Fruit fly (Drosophila melanogaster) whole organism, embryonic: ENCODE data around the gene Elp4.

Experiments used
- Atf3 ChIP-seq: fragments of 200-800 bp; sonication (Bioruptor generic); optimal IDR thresholded peaks from 3 replicates; lab custom pipeline; 2016; ENCODE audit warnings: missing biosample characterization, missing genetic modification characterization
- Blimp-1 ChIP-seq: fragments of 200-800 bp; sonication (Bioruptor generic); optimal IDR thresholded peaks from 3 replicates; lab custom pipeline; 2018; ENCODE audit warnings: missing biosample characterization, missing genetic modification characterization, mild to moderate bottlenecking, moderate library complexity, missing genetic modification reagents
- BtbVII ChIP-seq: fragments of 200-800 bp; sonication (Bioruptor generic); optimal IDR thresholded peaks from 3 replicates; lab custom pipeline; 2017; ENCODE audit warnings: missing biosample characterization, mild to moderate bottlenecking, missing genetic modification characterization
- CG10147 ChIP-seq: fragments of 200-800 bp; sonication (Bioruptor generic); optimal IDR thresholded peaks from 2 replicates; lab custom pipeline; 2019; ENCODE audit warnings: missing biosample characterization, mild to moderate bottlenecking, missing genetic modification characterization, moderate library complexity
- CG12942 ChIP-seq: fragments of 200-800 bp; sonication (Bioruptor generic); optimal IDR thresholded peaks from 3 replicates; lab custom pipeline; 2016; ENCODE audit warnings: missing biosample characterization, missing genetic modification characterization
- CG13775 ChIP-seq: fragments of 200-800 bp; sonication (Bioruptor generic); optimal IDR thresholded peaks from 3 replicates; lab custom pipeline; 2017; ENCODE audit warnings: missing biosample characterization, mild to moderate bottlenecking, missing genetic modification characterization
- CG13894 ChIP-seq: fragments of 200-800 bp; sonication (Bioruptor generic); optimal IDR thresholded peaks from 3 replicates; lab custom pipeline; 2018; ENCODE audit warnings: missing biosample characterization, mild to moderate bottlenecking, missing genetic modification characterization, moderate library complexity
- CG2116 ChIP-seq: fragments of 200-800 bp; sonication (Bioruptor generic); optimal IDR thresholded peaks from 3 replicates; lab custom pipeline; 2018; ENCODE audit warnings: missing biosample characterization, mild to moderate bottlenecking, missing genetic modification characterization
- CG2199 ChIP-seq: fragments of 200-800 bp; sonication (Bioruptor generic); IDR thresholded peaks from 3 replicates; pipeline ENCODE4 v1.3.6; 2022; ENCODE audit warnings: missing biosample characterization, missing genetic modification characterization
- CG33213 ChIP-seq: fragments of 200-800 bp; sonication (Bioruptor generic); optimal IDR thresholded peaks from 3 replicates; lab custom pipeline; 2016; ENCODE audit warnings: missing biosample characterization, missing genetic modification characterization
- CG33557 ChIP-seq: fragments of 200-800 bp; sonication (Bioruptor generic); optimal IDR thresholded peaks from 2 replicates; lab custom pipeline; 2019; ENCODE audit warnings: missing biosample characterization, mild to moderate bottlenecking, missing genetic modification characterization, moderate library complexity
- CG7556 ChIP-seq: fragments of 200-800 bp; sonication (Bioruptor generic); optimal IDR thresholded peaks from 2 replicates; lab custom pipeline; 2017; ENCODE audit warnings: missing biosample characterization, mild to moderate bottlenecking, missing genetic modification characterization
- Dad ChIP-seq: fragments of 200-800 bp; sonication (Bioruptor generic); optimal IDR thresholded peaks from 3 replicates; lab custom pipeline; 2016; ENCODE audit warnings: missing biosample characterization, missing genetic modification characterization
- Dll ChIP-seq: fragments of 200-800 bp; sonication (Bioruptor generic); IDR thresholded peaks from 4 replicates; pipeline ENCODE4 v1.3.6; 2022; ENCODE audit warnings: missing biosample characterization, missing genetic modification characterization; ENCODE audit not compliant: partially characterized antibody
- Dp ChIP-seq: fragments of 200-800 bp; sonication (Bioruptor generic); optimal IDR thresholded peaks from 2 replicates; lab custom pipeline; 2018; ENCODE audit warnings: missing biosample characterization, mild to moderate bottlenecking, missing genetic modification characterization, moderate library complexity
- E2f1 ChIP-seq: fragments of 200-800 bp; sonication (Bioruptor generic); IDR thresholded peaks from 2 replicates; pipeline ENCODE4 v1.3.6; 2022; ENCODE audit warnings: missing biosample characterization, missing genetic modification characterization
- Hey ChIP-seq: fragments of 200-800 bp; sonication (Bioruptor generic); optimal IDR thresholded peaks from 3 replicates; lab custom pipeline; 2018; ENCODE audit warnings: missing biosample characterization, mild to moderate bottlenecking, missing genetic modification characterization
- Hr51 ChIP-seq, 2 experiments: fragments of 200-800 bp; sonication (Bioruptor generic); optimal IDR thresholded peaks; 2 replicates in 1 of 2; 3 replicates in 1 of 2; lab custom pipeline; 2016 to 2018; ENCODE audit warnings: missing biosample characterization in 2 of 2, missing genetic modification characterization in 2 of 2, mild to moderate bottlenecking in 1 of 2, moderate library complexity in 1 of 2
- Lpt ChIP-seq: fragments of >200 bp; optimal IDR thresholded peaks from 2 replicates; lab custom pipeline; 2018; ENCODE audit warnings: missing biosample characterization, missing genetic modification characterization
- Max ChIP-seq: fragments of 200-800 bp; sonication (Bioruptor generic); optimal IDR thresholded peaks from 2 replicates; lab custom pipeline; 2016; ENCODE audit warnings: missing biosample characterization, mild to moderate bottlenecking, missing genetic modification characterization
- Oaz ChIP-seq: fragments of 200-800 bp; sonication (Bioruptor generic); IDR thresholded peaks from 2 replicates; pipeline ENCODE4 v1.3.6; 2022; ENCODE audit warnings: missing biosample characterization, missing genetic modification characterization
- Opbp ChIP-seq: fragments of 200-800 bp; sonication (Bioruptor generic); IDR thresholded peaks from 3 replicates; pipeline ENCODE4 v1.3.6; 2022; ENCODE audit warnings: missing biosample characterization, missing genetic modification characterization; ENCODE audit not compliant: partially characterized antibody
- Pdp1 ChIP-seq, 2 experiments: fragments of 200-800 bp; sonication (Bioruptor generic); optimal IDR thresholded peaks; 3 replicates each; lab custom pipeline; 2016; ENCODE audit warnings: missing biosample characterization in 2 of 2, missing genetic modification characterization in 2 of 2, mild to moderate bottlenecking in 1 of 2, moderate library complexity in 1 of 2
- Poxn ChIP-seq: fragments of 200-800 bp; sonication (Bioruptor generic); IDR thresholded peaks from 2 replicates; pipeline ENCODE4 v1.3.6; 2022; ENCODE audit warnings: missing biosample characterization, missing genetic modification characterization
- Scr ChIP-seq: fragments of 200-800 bp; sonication (Bioruptor generic); IDR thresholded peaks from 2 replicates; pipeline ENCODE4 v1.3.6; 2022; ENCODE audit warnings: missing biosample characterization, missing genetic modification characterization; ENCODE audit not compliant: partially characterized antibody
- Ssrp ChIP-seq: fragments of 200-800 bp; sonication (Bioruptor generic); optimal IDR thresholded peaks from 2 replicates; lab custom pipeline; 2018; ENCODE audit warnings: missing biosample characterization, mild to moderate bottlenecking, missing genetic modification characterization, moderate library complexity
- Taf1 ChIP-seq: fragments of 200-800 bp; sonication (Bioruptor generic); IDR thresholded peaks from 2 replicates; pipeline ENCODE4 v1.3.6; 2022; ENCODE audit warnings: missing biosample characterization, missing genetic modification characterization
- Xbp1 ChIP-seq: fragments of 200-800 bp; sonication (Bioruptor generic); optimal IDR thresholded peaks from 3 replicates; lab custom pipeline; 2016; ENCODE audit warnings: missing biosample characterization, mild to moderate bottlenecking, missing genetic modification characterization
- YL-1 ChIP-seq: fragments of 200-800 bp; sonication (Bioruptor generic); optimal IDR thresholded peaks from 3 replicates; lab custom pipeline; 2017; ENCODE audit warnings: missing biosample characterization, mild to moderate bottlenecking, missing genetic modification characterization
- cato ChIP-seq: fragments of 200-800 bp; sonication (Bioruptor generic); optimal IDR thresholded peaks from 2 replicates; lab custom pipeline; 2016; ENCODE audit warnings: missing biosample characterization, missing genetic modification characterization, borderline replicate concordance
- gsb-n ChIP-seq: fragments of 200-800 bp; sonication (Bioruptor generic); optimal IDR thresholded peaks from 3 replicates; lab custom pipeline; 2018; ENCODE audit warnings: missing biosample characterization, mild to moderate bottlenecking, missing genetic modification characterization
- hbn ChIP-seq: fragments of 200-800 bp; sonication (Bioruptor generic); IDR thresholded peaks from 2 replicates; pipeline ENCODE4 v1.3.6; 2022; ENCODE audit warnings: missing biosample characterization, missing genetic modification characterization; ENCODE audit not compliant: partially characterized antibody
- jing ChIP-seq: fragments of 200-800 bp; sonication (Bioruptor generic); optimal IDR thresholded peaks from 2 replicates; lab custom pipeline; 2018; ENCODE audit warnings: missing biosample characterization, mild to moderate bottlenecking, missing genetic modification characterization
- jumu ChIP-seq: fragments of 200-800 bp; sonication (Bioruptor generic); optimal IDR thresholded peaks from 3 replicates; lab custom pipeline; 2016; ENCODE audit warnings: missing biosample characterization, missing genetic modification characterization
- lab ChIP-seq: fragments of 200-800 bp; sonication (Bioruptor generic); optimal IDR thresholded peaks from 3 replicates; lab custom pipeline; 2017; ENCODE audit warnings: missing biosample characterization, missing genetic modification characterization, mild to moderate bottlenecking, moderate library complexity, missing genetic modification reagents
- mam ChIP-seq: fragments of 200-800 bp; sonication (Bioruptor generic); optimal IDR thresholded peaks from 3 replicates; lab custom pipeline; 2016; ENCODE audit warnings: missing biosample characterization, missing genetic modification characterization
- nom ChIP-seq: fragments of 200-800 bp; sonication (Bioruptor generic); optimal IDR thresholded peaks from 2 replicates; lab custom pipeline; 2017; ENCODE audit warnings: missing biosample characterization, missing genetic modification characterization, mild to moderate bottlenecking, moderate library complexity, missing genetic modification reagents
- p53 ChIP-seq: fragments of 200-800 bp; sonication (Bioruptor generic); optimal IDR thresholded peaks from 2 replicates; lab custom pipeline; 2016; ENCODE audit warnings: missing biosample characterization, missing genetic modification characterization
- phol ChIP-seq: fragments of 200-800 bp; sonication (Bioruptor generic); optimal IDR thresholded peaks from 3 replicates; lab custom pipeline; 2018; ENCODE audit warnings: missing biosample characterization, mild to moderate bottlenecking, missing genetic modification characterization, moderate library complexity
- repo ChIP-seq: fragments of 200-800 bp; sonication (Bioruptor generic); optimal IDR thresholded peaks from 2 replicates; lab custom pipeline; 2016; ENCODE audit warnings: missing biosample characterization, missing genetic modification characterization
- ro ChIP-seq: fragments of 200-800 bp; sonication (Bioruptor generic); IDR thresholded peaks from 2 replicates; pipeline ENCODE4 v1.3.6; 2022; ENCODE audit warnings: missing biosample characterization, missing genetic modification characterization
- slbo ChIP-seq: fragments of 200-800 bp; sonication (Bioruptor generic); IDR thresholded peaks from 2 replicates; pipeline ENCODE4 v1.3.6; 2022; ENCODE audit warnings: missing biosample characterization, missing genetic modification characterization
- stc ChIP-seq: fragments of 200-800 bp; sonication (Bioruptor generic); IDR thresholded peaks from 2 replicates; pipeline ENCODE4 v1.3.6; 2022; ENCODE audit warnings: missing biosample characterization, missing genetic modification characterization
- trem ChIP-seq: fragments of 200-800 bp; optimal IDR thresholded peaks from 3 replicates; lab custom pipeline; 2019; ENCODE audit warnings: missing biosample characterization, mild to moderate bottlenecking, missing genetic modification characterization, moderate library complexity
- ttk ChIP-seq: fragments of 200-800 bp; sonication (Bioruptor generic); IDR thresholded peaks from 2 replicates; pipeline ENCODE4 v2.1.2; 2022; ENCODE audit warnings: missing biosample characterization, missing genetic modification characterization
- twi ChIP-seq: fragments of 200-800 bp; optimal IDR thresholded peaks from 2 replicates; lab custom pipeline; 2019; ENCODE audit warnings: missing biosample characterization, mild to moderate bottlenecking, missing genetic modification characterization, moderate library complexity
- unc-4 ChIP-seq: fragments of 200-800 bp; sonication (Bioruptor generic); IDR thresholded peaks from 2 replicates; pipeline ENCODE4 v1.3.6; 2022; ENCODE audit warnings: missing biosample characterization, missing genetic modification characterization; ENCODE audit not compliant: partially characterized antibody
- yki ChIP-seq: fragments of >200 bp; optimal IDR thresholded peaks from 3 replicates; lab custom pipeline; 2018
- z ChIP-seq: fragments of 200-800 bp; sonication (Bioruptor generic); IDR thresholded peaks from 3 replicates; pipeline ENCODE4 v1.3.6; 2022; ENCODE audit warnings: missing biosample characterization, missing genetic modification characterization

The Elp4 gene

dm6 chr2L:5523848-5524473 lies at the start of gene Elp4, which contains the start of gene Vps52 (continued):
- TF ChIP-seq Xbp1 (GFP tag; lab: Kevin White, UChicago) (peak; percentile 81), Lpt (GFP tag; lab: Kevin White, UChicago) (no peak), Pdp1 (GFP tag; optimal IDR thresholded peaks at IDR 0.05; lab: Kevin White, UChicago) (peak; percentile 52 to 68), z (GFP tag; lab: Robert Waterston, UW) (no peak), Taf1 (peak; percentile 29; the same call in 1 of the 2 replicates), Dad (GFP tag; lab: Kevin White, UChicago) (peak; percentile 10), ttk (GFP tag; lab: Robert Waterston, UW) (peak; percentile 58), Oaz (GFP tag; lab: Robert Waterston, UW) (no peak), ro (GFP tag; lab: Robert Waterston, UW) (no peak), CG2199 (GFP tag; lab: Robert Waterston, UW) (no peak), gsb-n (tag; lab: Kevin White, UChicago) (peak; percentile 66), unc-4 (peak; percentile 63), CG2116 (GFP tag; lab: Kevin White, UChicago) (peak; percentile 86), Atf3 (GFP tag; lab: Kevin White, UChicago) (peak; percentile 29), CG7556 (GFP tag; lab: Kevin White, UChicago) (peak; percentile 81), Blimp-1 (GFP tag; lab: Kevin White, UChicago) (peak; percentile 75), CG33557 (GFP tag; lab: Kevin White, UChicago) (peak; percentile 67), phol (peak; percentile 85), lab (GFP tag; lab: Kevin White, UChicago) (no peak), CG33213 (GFP tag; lab: Kevin White, UChicago) (peak; percentile 16), twi (peak; percentile 64), Scr (GFP tag; lab: Robert Waterston, UW) (peak; percentile 77), CG10147 (GFP tag; lab: Kevin White, UChicago) (peak; percentile 83), YL-1 (GFP tag; lab: Kevin White, UChicago) (peak; percentile 20), Hey (no peak), Opbp (peak; percentile 83), stc (peak; percentile 57), mam (GFP tag; lab: Kevin White, UChicago) (peak; percentile 58), CG12942 (GFP tag; lab: Kevin White, UChicago) (peak; percentile 71), Max (peak; percentile 48), Dll (GFP tag; lab: Robert Waterston, UW) (peak; percentile 81), CG13894 (tag; lab: Kevin White, UChicago) (peak; percentile 78), Hr51 (GFP tag; optimal IDR thresholded peaks at IDR 0.05; lab: Kevin White, UChicago) (peak in 1 of 2 experiments; percentile 41), Dp (GFP tag; lab: Kevin White, UChicago) (peak; percentile 30), slbo (GFP tag; lab: Robert Waterston, UW) (peak; percentile 74), yki (lab: Kevin White, UChicago) (no peak), p53 (GFP tag; lab: Kevin White, UChicago) (peak; percentile 48), Ssrp (tag; lab: Kevin White, UChicago) (peak; percentile 81), nom (GFP tag; lab: Kevin White, UChicago) (peak; percentile 21), jumu (no peak), cato (peak; percentile 51), trem (tag; lab: Kevin White, UChicago) (peak; percentile 61), repo (GFP tag; lab: Kevin White, UChicago) (no peak), hbn (GFP tag; lab: Robert Waterston, UW) (peak; percentile 60; the same call in 1 of the 2 replicates), Poxn (GFP tag; lab: Robert Waterston, UW) (no peak), E2f1 (GFP tag; lab: Robert Waterston, UW) (peak; percentile 66), CG13775 (GFP tag; lab: Kevin White, UChicago) (peak; percentile 81), jing (no peak), BtbVII (GFP tag; lab: Kevin White, UChicago) (peak; percentile 16)
